Fruit fly (Drosophila melanogaster) whole organism, embryonic: ENCODE measurements around the gene CG34348.

Source experiments
- Antp ChIP-seq: fragments of 200-800 bp; sonication (Bioruptor generic); optimal IDR thresholded peaks from 3 replicates; lab custom pipeline; 2016; ENCODE audit warnings: missing biosample characterization, missing genetic modification characterization
- Blimp-1 ChIP-seq: fragments of 200-800 bp; sonication (Bioruptor generic); optimal IDR thresholded peaks from 3 replicates; lab custom pipeline; 2018; ENCODE audit warnings: missing biosample characterization, missing genetic modification characterization, mild to moderate bottlenecking, moderate library complexity, missing genetic modification reagents
- BtbVII ChIP-seq: fragments of 200-800 bp; sonication (Bioruptor generic); optimal IDR thresholded peaks from 3 replicates; lab custom pipeline; 2017; ENCODE audit warnings: missing biosample characterization, mild to moderate bottlenecking, missing genetic modification characterization
- CG11696 ChIP-seq: fragments of 200-800 bp; sonication (Bioruptor generic); IDR thresholded peaks from 2 replicates; pipeline ENCODE4 v1.3.6; 2022; ENCODE audit warnings: missing biosample characterization, missing genetic modification characterization
- CG12391 ChIP-seq: fragments of 200-800 bp; sonication (Bioruptor generic); optimal IDR thresholded peaks from 3 replicates; lab custom pipeline; 2018; ENCODE audit warnings: missing biosample characterization, mild to moderate bottlenecking, missing genetic modification characterization, moderate library complexity
- CG14860 ChIP-seq: fragments of 200-800 bp; sonication (Bioruptor generic); IDR thresholded peaks from 3 replicates; pipeline ENCODE4 v1.3.6; 2022; ENCODE audit warnings: missing biosample characterization, missing genetic modification characterization; ENCODE audit not compliant: partially characterized antibody
- CG18599 ChIP-seq: fragments of 200-800 bp; sonication (Bioruptor generic); optimal IDR thresholded peaks from 3 replicates; lab custom pipeline; 2017; ENCODE audit warnings: missing biosample characterization, missing genetic modification characterization, mild to moderate bottlenecking, moderate library complexity, missing genetic modification reagents
- CG2120 ChIP-seq: fragments of 200-800 bp; sonication (Bioruptor generic); optimal IDR thresholded peaks from 3 replicates; lab custom pipeline; 2016; ENCODE audit warnings: missing biosample characterization, missing genetic modification characterization
- CG2712 ChIP-seq: fragments of 200-800 bp; optimal IDR thresholded peaks from 3 replicates; lab custom pipeline; 2019; ENCODE audit warnings: missing biosample characterization, mild to moderate bottlenecking, missing genetic modification characterization, moderate library complexity
- CG31224 ChIP-seq: fragments of 200-800 bp; sonication (Bioruptor generic); IDR thresholded peaks from 2 replicates; pipeline ENCODE4 v1.3.6; 2022; ENCODE audit warnings: missing biosample characterization, missing genetic modification characterization
- CG3838 ChIP-seq: fragments of 200-800 bp; sonication (Bioruptor generic); optimal IDR thresholded peaks from 3 replicates; lab custom pipeline; 2016; ENCODE audit warnings: missing biosample characterization, missing genetic modification characterization
- CG4820 ChIP-seq: fragments of 200-800 bp; sonication (Bioruptor generic); optimal IDR thresholded peaks from 3 replicates; lab custom pipeline; 2016; ENCODE audit warnings: missing biosample characterization, missing genetic modification characterization
- CG7987 ChIP-seq: fragments of 200-800 bp; sonication (Bioruptor generic); optimal IDR thresholded peaks from 2 replicates; lab custom pipeline; 2018; ENCODE audit warnings: missing biosample characterization, mild to moderate bottlenecking, missing genetic modification characterization, moderate library complexity
- CG8478 ChIP-seq: fragments of >200 bp; optimal IDR thresholded peaks from 2 replicates; lab custom pipeline; 2018
- CG9876 ChIP-seq: fragments of 200-800 bp; sonication (Bioruptor generic); optimal IDR thresholded peaks from 2 replicates; lab custom pipeline; 2016; ENCODE audit warnings: missing biosample characterization, missing genetic modification characterization
- CkIIα-i1 ChIP-seq: fragments of 200-800 bp; sonication (Bioruptor generic); IDR thresholded peaks from 2 replicates; pipeline ENCODE4 v1.3.6; 2022; ENCODE audit warnings: missing biosample characterization, missing genetic modification characterization
- Dad ChIP-seq: fragments of 200-800 bp; sonication (Bioruptor generic); optimal IDR thresholded peaks from 3 replicates; lab custom pipeline; 2016; ENCODE audit warnings: missing biosample characterization, missing genetic modification characterization
- ERR ChIP-seq: fragments of 200-800 bp; sonication (Bioruptor generic); optimal IDR thresholded peaks from 2 replicates; lab custom pipeline; 2016; ENCODE audit warnings: missing biosample characterization, missing genetic modification characterization
- Ets65A ChIP-seq: fragments of 200-800 bp; sonication (Bioruptor generic); peaks from one replicate; lab custom pipeline; 2016; ENCODE audit warnings: missing biosample characterization, missing genetic modification characterization
- HmgD ChIP-seq: fragments of 200-800 bp; sonication (Bioruptor generic); optimal IDR thresholded peaks from 3 replicates; lab custom pipeline; 2016; ENCODE audit warnings: missing biosample characterization, missing genetic modification characterization
- Lim3 ChIP-seq: fragments of 200-800 bp; sonication (Bioruptor generic); IDR thresholded peaks from 2 replicates; pipeline ENCODE4 v1.3.6; 2022; ENCODE audit warnings: missing biosample characterization, missing genetic modification characterization
- Nf-YC ChIP-seq: fragments of 200-800 bp; optimal IDR thresholded peaks from 3 replicates; lab custom pipeline; 2019; ENCODE audit warnings: missing biosample characterization, mild to moderate bottlenecking, missing genetic modification characterization, moderate library complexity
- Ptx1 ChIP-seq: fragments of 200-800 bp; sonication (Bioruptor generic); IDR thresholded peaks from 2 replicates; pipeline ENCODE4 v1.3.6; 2022; ENCODE audit warnings: missing biosample characterization, missing genetic modification characterization
- Ravus ChIP-seq: fragments of 200-800 bp; sonication (Bioruptor generic); IDR thresholded peaks from 2 replicates; pipeline ENCODE4 v1.3.6; 2022; ENCODE audit warnings: missing biosample characterization, missing genetic modification characterization
- Trl ChIP-seq, 3 experiments: fragments of >200 bp in 2 of 3; fragments of 200-800 bp in 1 of 3; sonication (Bioruptor generic) in 1 of 3; optimal IDR thresholded peaks; 2 replicates in 1 of 3; 3 replicates in 2 of 3; lab custom pipeline; 2016 to 2017; ENCODE audit warnings: missing biosample characterization in 1 of 3, missing genetic modification characterization in 1 of 3
- al ChIP-seq: fragments of 200-800 bp; sonication (Bioruptor generic); IDR thresholded peaks from 2 replicates; pipeline ENCODE4 v1.3.6; 2022; ENCODE audit warnings: missing biosample characterization, missing genetic modification characterization
- az2 ChIP-seq: fragments of 200-800 bp; sonication (Bioruptor generic); optimal IDR thresholded peaks from 3 replicates; lab custom pipeline; 2016; ENCODE audit warnings: missing biosample characterization, missing genetic modification characterization
- bigmax ChIP-seq: fragments of 200-800 bp; sonication (Bioruptor generic); optimal IDR thresholded peaks from 2 replicates; lab custom pipeline; 2018; ENCODE audit warnings: missing biosample characterization, mild to moderate bottlenecking, missing genetic modification characterization
- cas ChIP-seq: fragments of 200-800 bp; sonication (Bioruptor generic); IDR thresholded peaks from 2 replicates; pipeline ENCODE4 v1.3.6; 2022; ENCODE audit warnings: missing biosample characterization, missing genetic modification characterization
- cg ChIP-seq: fragments of 200-800 bp; sonication (Bioruptor generic); optimal IDR thresholded peaks from 3 replicates; lab custom pipeline; 2019; ENCODE audit warnings: missing biosample characterization, mild to moderate bottlenecking, missing genetic modification characterization, moderate library complexity
- ci ChIP-seq: fragments of 200-800 bp; sonication (Bioruptor generic); IDR thresholded peaks from 3 replicates; pipeline ENCODE4 v1.3.6; 2022; ENCODE audit warnings: missing biosample characterization, missing genetic modification characterization
- eve ChIP-seq, 2 experiments: fragments of >200 bp; optimal IDR thresholded peaks; 2 replicates each; lab custom pipeline; 2017; ENCODE audit warnings: missing biosample characterization in 2 of 2, missing genetic modification characterization in 2 of 2
- ewg ChIP-seq: fragments of 200-800 bp; sonication (Bioruptor generic); optimal IDR thresholded peaks from 3 replicates; lab custom pipeline; 2017; ENCODE audit warnings: mild to moderate bottlenecking, missing biosample characterization, missing genetic modification reagents, missing genetic modification characterization
- fd102C ChIP-seq: fragments of 200-800 bp; sonication (Bioruptor generic); optimal IDR thresholded peaks from 2 replicates; lab custom pipeline; 2018; ENCODE audit warnings: missing biosample characterization, mild to moderate bottlenecking, missing genetic modification characterization, moderate library complexity
- gce ChIP-seq: fragments of 200-800 bp; sonication (Bioruptor generic); IDR thresholded peaks from 3 replicates; pipeline ENCODE4 v1.3.6; 2022; ENCODE audit warnings: missing biosample characterization, missing genetic modification characterization
- gem ChIP-seq: fragments of 200-800 bp; sonication (Bioruptor generic); optimal IDR thresholded peaks from 2 replicates; lab custom pipeline; 2019; ENCODE audit warnings: missing biosample characterization, mild to moderate bottlenecking, missing genetic modification characterization, moderate library complexity
- gfzf ChIP-seq: fragments of 200-800 bp; sonication (Bioruptor generic); optimal IDR thresholded peaks from 2 replicates; lab custom pipeline; 2016; ENCODE audit warnings: missing biosample characterization, mild to moderate bottlenecking, missing genetic modification characterization, moderate library complexity
- h ChIP-seq: fragments of >200 bp; optimal IDR thresholded peaks from 2 replicates; lab custom pipeline; 2017
- hb ChIP-seq: fragments of 200-800 bp; sonication (Bioruptor generic); IDR thresholded peaks from 3 replicates; pipeline ENCODE4 v1.3.6; 2022; ENCODE audit warnings: missing biosample characterization, missing genetic modification characterization; ENCODE audit not compliant: partially characterized antibody
- insv ChIP-seq, 2 experiments: fragments of 200-800 bp; sonication (Bioruptor generic); optimal IDR thresholded peaks; 3 replicates each; lab custom pipeline; 2016 to 2018; ENCODE audit warnings: missing biosample characterization in 2 of 2, missing genetic modification characterization in 2 of 2
- inv ChIP-seq: fragments of 200-800 bp; sonication (Bioruptor generic); IDR thresholded peaks from 2 replicates; pipeline ENCODE4 v1.3.6; 2022; ENCODE audit warnings: missing biosample characterization, missing genetic modification characterization; ENCODE audit not compliant: partially characterized antibody
- kah ChIP-seq: fragments of 200-800 bp; sonication (Bioruptor generic); optimal IDR thresholded peaks from 2 replicates; lab custom pipeline; 2018; ENCODE audit warnings: missing biosample characterization, mild to moderate bottlenecking, missing genetic modification characterization
- mld ChIP-seq: fragments of 200-800 bp; sonication (Bioruptor generic); IDR thresholded peaks from 3 replicates; pipeline ENCODE4 v1.3.6; 2022; ENCODE audit warnings: missing biosample characterization, missing genetic modification characterization; ENCODE audit not compliant: partially characterized antibody
- nmo ChIP-seq: fragments of 200-800 bp; sonication (Bioruptor generic); optimal IDR thresholded peaks from 2 replicates; lab custom pipeline; 2018; ENCODE audit warnings: missing biosample characterization, mild to moderate bottlenecking, missing genetic modification characterization, moderate library complexity
- onecut ChIP-seq: fragments of 200-800 bp; sonication (Bioruptor generic); IDR thresholded peaks from 2 replicates; pipeline ENCODE4 v1.3.6; 2022; ENCODE audit warnings: missing biosample characterization, missing genetic modification characterization
- scrt ChIP-seq: fragments of 200-800 bp; sonication (Bioruptor generic); optimal IDR thresholded peaks from 2 replicates; lab custom pipeline; 2018; ENCODE audit warnings: missing biosample characterization, mild to moderate bottlenecking, missing genetic modification characterization, moderate library complexity
- sens ChIP-seq: fragments of 200-800 bp; sonication (Bioruptor generic); peaks from one replicate; lab custom pipeline; 2016; ENCODE audit warnings: missing biosample characterization, missing genetic modification characterization
- sisA ChIP-seq: fragments of 200-800 bp; sonication (Bioruptor generic); IDR thresholded peaks from 2 replicates; pipeline ENCODE4 v1.3.6; 2022; ENCODE audit warnings: missing biosample characterization, missing genetic modification characterization
- sna ChIP-seq: fragments of 200-800 bp; sonication (Bioruptor generic); IDR thresholded peaks from 2 replicates; pipeline ENCODE4 v1.3.6; 2022; ENCODE audit warnings: missing biosample characterization, missing genetic modification characterization; ENCODE audit not compliant: partially characterized antibody
- unpg ChIP-seq: fragments of 200-800 bp; sonication (Bioruptor generic); optimal IDR thresholded peaks from 3 replicates; lab custom pipeline; 2018; ENCODE audit warnings: missing biosample characterization, mild to moderate bottlenecking, missing genetic modification characterization, moderate library complexity
- z ChIP-seq: fragments of 200-800 bp; sonication (Bioruptor generic); IDR thresholded peaks from 3 replicates; pipeline ENCODE4 v1.3.6; 2022; ENCODE audit warnings: missing biosample characterization, missing genetic modification characterization

The CG34348 gene

dm6 chrX:11295412-11296006 is 44.2 kb upstream of the CG34348 start (continued):
- no peak for TF ChIP-seq sna
- no peak for TF ChIP-seq sens (GFP tag; lab: Kevin White, UChicago)
- no peak for TF ChIP-seq CG2120 (GFP tag; lab: Kevin White, UChicago)
- no peak for TF ChIP-seq CG8478
- no peak for TF ChIP-seq ewg
- no peak for TF ChIP-seq inv
- no peak for TF ChIP-seq nmo
- TF ChIP-seq az2 = no peak
- no peak for TF ChIP-seq Dad (GFP tag; lab: Kevin White, UChicago)
- TF ChIP-seq al (GFP tag; lab: Robert Waterston, UW) = no peak
- TF ChIP-seq mld (GFP tag; lab: Robert Waterston, UW) = no peak
- no peak for TF ChIP-seq Lim3
- TF ChIP-seq hb (GFP tag; lab: Robert Waterston, UW) = no peak
- no peak for TF ChIP-seq ERR (GFP tag; lab: Kevin White, UChicago)
- TF ChIP-seq sisA (GFP tag; lab: Robert Waterston, UW) = no peak
- no peak for TF ChIP-seq ci (GFP tag; lab: Robert Waterston, UW)
- peak; percentile 52 for TF ChIP-seq gem
- TF ChIP-seq h (lab: Kevin White, UChicago) = no peak
- no peak for TF ChIP-seq cg (GFP tag; lab: Kevin White, UChicago)
- peak; percentile 76 for TF ChIP-seq CG18599 (GFP tag; lab: Kevin White, UChicago)
- no peak for TF ChIP-seq Antp (GFP tag; lab: Kevin White, UChicago)
- TF ChIP-seq Trl (optimal IDR thresholded peaks at IDR 0.05; lab: Kevin White, UChicago) = no peak
- TF ChIP-seq Trl (GFP tag; optimal IDR thresholded peaks at IDR 0.05; lab: Kevin White, UChicago) = no peak
- no peak for TF ChIP-seq insv (GFP tag; optimal IDR thresholded peaks at IDR 0.05; lab: Kevin White, UChicago)
- TF ChIP-seq CG2712 = peak; percentile 9
- TF ChIP-seq onecut (GFP tag; lab: Robert Waterston, UW) = peak; percentile 64
- TF ChIP-seq z (GFP tag; lab: Robert Waterston, UW) = no peak
- TF ChIP-seq Ravus (GFP tag; lab: Robert Waterston, UW) = no peak
- peak; percentile 6 for TF ChIP-seq scrt (GFP tag; lab: Kevin White, UChicago)
- no peak for TF ChIP-seq kah
- TF ChIP-seq CG14860 (GFP tag; lab: Robert Waterston, UW) = no peak
- no peak for TF ChIP-seq Nf-YC (tag; lab: Kevin White, UChicago)
- TF ChIP-seq eve (GFP tag; optimal IDR thresholded peaks at IDR 0.05; lab: Kevin White, UChicago) = no peak
- no peak for TF ChIP-seq CG11696 (GFP tag; lab: Robert Waterston, UW)
- no peak for TF ChIP-seq CG9876 (GFP tag; lab: Kevin White, UChicago)
- TF ChIP-seq unpg (GFP tag; lab: Kevin White, UChicago) = no peak
- TF ChIP-seq CG4820 = no peak
- TF ChIP-seq CG12391 = no peak
- no peak for TF ChIP-seq Blimp-1 (GFP tag; lab: Kevin White, UChicago)
- TF ChIP-seq CG3838 (GFP tag; lab: Kevin White, UChicago) = no peak
- no peak for TF ChIP-seq gce (GFP tag; lab: Robert Waterston, UW)
- TF ChIP-seq Ptx1 (GFP tag; lab: Robert Waterston, UW) = peak; percentile 41; the same call in 1 of the 2 replicates
- TF ChIP-seq Ets65A = no peak
- TF ChIP-seq CG7987 = no peak
- no peak for TF ChIP-seq cas
- TF ChIP-seq CG31224 = no peak
- TF ChIP-seq gfzf (GFP tag; lab: Kevin White, UChicago) = no peak
- TF ChIP-seq bigmax (GFP tag; lab: Kevin White, UChicago) = no peak
- TF ChIP-seq fd102C (GFP tag; lab: Kevin White, UChicago) = no peak
- TF ChIP-seq HmgD (GFP tag; lab: Kevin White, UChicago) = no peak
- TF ChIP-seq CkIIα-i1 (GFP tag; lab: Robert Waterston, UW) = no peak
- TF ChIP-seq BtbVII = peak; percentile 8
